Worm (Caenorhabditis elegans) whole organism, L3 larva: Measurements from ENCODE around the gene plc-1.

Source experiments
- ceh-82 ChIP-seq: fragments of 150-350 bp; optimal IDR thresholded peaks from 2 replicates; lab custom pipeline; 2014; ENCODE audit warnings: missing biosample characterization, missing genetic modification characterization
- egl-27 ChIP-seq: sonication (generic microtip); optimal IDR thresholded peaks from 4 replicates; lab custom pipeline; 2017; ENCODE audit warnings: missing biosample characterization, missing genetic modification reagents, missing genetic modification characterization
- fkh-10 ChIP-seq: sonication (generic microtip); optimal IDR thresholded peaks from 2 replicates; lab custom pipeline; 2017; ENCODE audit warnings: missing biosample characterization, missing genetic modification reagents, missing genetic modification characterization
- hmg-11 ChIP-seq: sonication (generic microtip); optimal IDR thresholded peaks from 2 replicates; lab custom pipeline; 2016; ENCODE audit warnings: missing genetic modification characterization, missing compliant biosample characterization
- nfya-1 ChIP-seq: sonication (generic microtip); optimal IDR thresholded peaks from 2 replicates; lab custom pipeline; 2017; ENCODE audit warnings: missing genetic modification characterization, mild to moderate bottlenecking, missing compliant biosample characterization, antibody characterized with exemption, moderate library complexity; ENCODE audit not compliant: insufficient read depth
- nhr-43 ChIP-seq: sonication (generic microtip); optimal IDR thresholded peaks from 2 replicates; lab custom pipeline; 2016; ENCODE audit warnings: mild to moderate bottlenecking, missing genetic modification characterization, missing compliant biosample characterization; ENCODE audit not compliant: poor library complexity, severe bottlenecking
- pha-4 ChIP-seq: fragments of 150-350 bp; optimal IDR thresholded peaks from 2 replicates; lab custom pipeline; 2014; ENCODE audit warnings: missing biosample characterization, missing genetic modification reagents, missing genetic modification characterization
- skn-1 ChIP-seq: fragments of 150-350 bp; optimal IDR thresholded peaks from 2 replicates; lab custom pipeline; 2014; ENCODE audit warnings: missing biosample characterization, missing genetic modification characterization
- snpc-4 ChIP-seq: fragments of 150-350 bp; optimal IDR thresholded peaks from 2 replicates; lab custom pipeline; 2014; ENCODE audit warnings: missing biosample characterization, missing genetic modification characterization
- tbx-2 ChIP-seq: sonication (generic microtip); optimal IDR thresholded peaks from 2 replicates; lab custom pipeline; 2016; ENCODE audit warnings: mild to moderate bottlenecking, missing genetic modification characterization, missing compliant biosample characterization

DNA sequence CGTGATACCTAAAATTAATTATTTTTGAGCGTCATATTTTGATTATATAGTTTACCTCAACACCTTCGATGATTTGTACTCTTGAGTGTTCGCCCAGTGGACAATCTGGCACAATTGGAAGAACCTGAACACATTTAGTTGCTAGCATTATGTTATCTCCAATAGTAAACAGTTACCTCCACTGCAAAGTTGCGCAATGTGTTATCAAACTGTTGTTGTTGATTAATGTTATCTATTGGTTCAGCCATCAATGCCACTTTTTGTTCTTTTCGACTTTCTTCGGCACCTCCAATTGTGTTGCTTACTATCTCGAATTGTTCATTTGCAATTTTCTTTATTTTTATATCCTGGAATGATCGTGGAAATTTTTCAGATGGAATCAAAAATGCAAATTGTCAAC lies 83.9 kb downstream of the plc-1 start:
- no peak for TF ChIP-seq snpc-4 (tag; lab: Kevin White, UChicago)
- TF ChIP-seq egl-27 (tag; lab: Kevin White, UChicago): no peak
- TF ChIP-seq hmg-11 (tag; lab: Kevin White, UChicago): no peak
- TF ChIP-seq ceh-82: no peak
- no peak for TF ChIP-seq skn-1 (tag; lab: Kevin White, UChicago)
- TF ChIP-seq fkh-10 (GFP tag; lab: Kevin White, UChicago): no peak
- no peak for TF ChIP-seq tbx-2 (tag; lab: Kevin White, UChicago)
- no peak for TF ChIP-seq nhr-43 (tag; lab: Kevin White, UChicago)
- TF ChIP-seq nfya-1 (tag; lab: Kevin White, UChicago): no peak
- TF ChIP-seq pha-4 (tag; lab: Kevin White, UChicago): no peak
